Fruit fly (Drosophila melanogaster) whole organism, embryonic: Measurements from ENCODE around the gene CG18180.

Experiments
- Atf3 ChIP-seq: fragments of 200-800 bp; sonication (Bioruptor generic); optimal IDR thresholded peaks from 3 replicates; lab custom pipeline; 2016; ENCODE audit warnings: missing biosample characterization, missing genetic modification characterization
- B-H2 ChIP-seq: fragments of 200-800 bp; sonication (Bioruptor generic); optimal IDR thresholded peaks from 2 replicates; lab custom pipeline; 2018; ENCODE audit warnings: missing biosample characterization, mild to moderate bottlenecking, missing genetic modification characterization
- CG10209 ChIP-seq: fragments of 200-800 bp; sonication (Bioruptor generic); optimal IDR thresholded peaks from 3 replicates; lab custom pipeline; 2017; ENCODE audit warnings: missing biosample characterization, mild to moderate bottlenecking, missing genetic modification characterization, missing genetic modification reagents
- CG11456 ChIP-seq: fragments of 200-800 bp; sonication (Bioruptor generic); IDR thresholded peaks from 3 replicates; pipeline ENCODE4 v1.3.6; 2022; ENCODE audit warnings: missing biosample characterization, missing genetic modification characterization
- CG15514 ChIP-seq: fragments of 200-800 bp; sonication (Bioruptor generic); optimal IDR thresholded peaks from 3 replicates; lab custom pipeline; 2017; ENCODE audit warnings: missing biosample characterization, missing genetic modification characterization, mild to moderate bottlenecking, moderate library complexity, missing genetic modification reagents
- CG8478 ChIP-seq: fragments of >200 bp; optimal IDR thresholded peaks from 2 replicates; lab custom pipeline; 2018
- CG9609 ChIP-seq: fragments of 200-800 bp; sonication (Bioruptor generic); optimal IDR thresholded peaks from 3 replicates; lab custom pipeline; 2016; ENCODE audit warnings: missing biosample characterization, missing genetic modification characterization
- Hr78 ChIP-seq, 2 experiments: fragments of 200-800 bp in 1 of 2; fragments of >200 bp in 1 of 2; sonication (Bioruptor generic) in 1 of 2; optimal IDR thresholded peaks; 2 replicates each; lab custom pipeline; 2017 to 2019; ENCODE audit warnings: missing biosample characterization in 2 of 2, missing genetic modification characterization in 2 of 2, mild to moderate bottlenecking in 1 of 2, moderate library complexity in 1 of 2
- ab ChIP-seq: fragments of 200-800 bp; sonication (Bioruptor generic); optimal IDR thresholded peaks from 2 replicates; lab custom pipeline; 2016; ENCODE audit warnings: missing biosample characterization, missing genetic modification characterization
- hth ChIP-seq: fragments of >200 bp; optimal IDR thresholded peaks from 2 replicates; lab custom pipeline; 2017; ENCODE audit warnings: inconsistent platforms
- ro ChIP-seq: fragments of 200-800 bp; sonication (Bioruptor generic); IDR thresholded peaks from 2 replicates; pipeline ENCODE4 v1.3.6; 2022; ENCODE audit warnings: missing biosample characterization, missing genetic modification characterization
- twi ChIP-seq: fragments of 200-800 bp; optimal IDR thresholded peaks from 2 replicates; lab custom pipeline; 2019; ENCODE audit warnings: missing biosample characterization, mild to moderate bottlenecking, missing genetic modification characterization, moderate library complexity
- usp ChIP-seq: fragments of >200 bp; optimal IDR thresholded peaks from 2 replicates; lab custom pipeline; 2017; ENCODE audit warnings: missing biosample characterization, missing genetic modification characterization
- vfl ChIP-seq: fragments of 200-800 bp; sonication (Bioruptor generic); optimal IDR thresholded peaks from 2 replicates; lab custom pipeline; 2016; ENCODE audit warnings: missing biosample characterization, missing genetic modification characterization

dm6 chr3L:9601225-9601624, 39.6 kb upstream of the CG18180 start, which contains the start of the genes CG3088 and CG3306:
- TF ChIP-seq Atf3 (GFP tag; lab: Kevin White, UChicago) (no peak), CG10209 (GFP tag; lab: Kevin White, UChicago) (no peak), ab (GFP tag; lab: Kevin White, UChicago) (no peak), CG8478 (no peak), twi (no peak), CG9609 (GFP tag; lab: Kevin White, UChicago) (no peak), B-H2 (no peak), vfl (GFP tag; lab: Kevin White, UChicago) (no peak), ro (GFP tag; lab: Robert Waterston, UW) (no peak), usp (GFP tag; lab: Kevin White, UChicago) (no peak), CG15514 (GFP tag; lab: Kevin White, UChicago) (no peak), Hr78 (GFP tag; optimal IDR thresholded peaks at IDR 0.05; lab: Kevin White, UChicago) (no peak), CG11456 (GFP tag; lab: Robert Waterston, UW) (no peak), hth (no peak)
